Worm (Caenorhabditis elegans): ENCODE data around the gene R07C3.3.

- no peak for TF ChIP-seq nhr-11 (tag; optimal IDR thresholded peaks at IDR 0.05)
- no peak for TF ChIP-seq lin-39 (tag; optimal IDR thresholded peaks at IDR 0.05)
- no peak for TF ChIP-seq unc-62 (GFP tag; optimal IDR thresholded peaks at IDR 0.05)
- no peak for TF ChIP-seq nhr-237 (tag; optimal IDR thresholded peaks at IDR 0.05)
- no peak for TF ChIP-seq snpc-4 (tag; optimal IDR thresholded peaks at IDR 0.05)
- TF ChIP-seq mdl-1 (tag; optimal IDR thresholded peaks at IDR 0.05): no peak
- TF ChIP-seq jun-1 (tag; optimal IDR thresholded peaks at IDR 0.05): no peak
- no peak for TF ChIP-seq nhr-67 (tag; optimal IDR thresholded peaks at IDR 0.05)
- TF ChIP-seq nhr-77 (tag; optimal IDR thresholded peaks at IDR 0.05): no peak
- TF ChIP-seq elt-3 (tag; optimal IDR thresholded peaks at IDR 0.05): no peak
- no peak for TF ChIP-seq ceh-16 (tag; optimal IDR thresholded peaks at IDR 0.05)
These were observed 2.1 kb downstream of the R07C3.3 start, which contains the start of gene fbxc-36 for ce11 chrII:940779-941178.
